Worm (Caenorhabditis elegans) whole organism, L3 larva: ENCODE data around the gene B0024.4.

Experiments
- R02D3.7 ChIP-seq: fragments of 150-350 bp; optimal IDR thresholded peaks from 2 replicates; lab custom pipeline; 2014; ENCODE audit warnings: missing biosample characterization, missing genetic modification characterization
- ZK546.5 ChIP-seq: sonication (generic microtip); optimal IDR thresholded peaks from 2 replicates; lab custom pipeline; 2017; ENCODE audit warnings: missing biosample characterization, missing genetic modification characterization
- aly-2 ChIP-seq: fragments of 150-350 bp; optimal IDR thresholded peaks from 2 replicates; lab custom pipeline; 2014; ENCODE audit warnings: missing biosample characterization, missing genetic modification characterization
- ama-1 ChIP-seq: fragments of 150-350 bp; optimal IDR thresholded peaks from 2 replicates; lab custom pipeline; 2018
- ceh-28 ChIP-seq: fragments of 150-350 bp; optimal IDR thresholded peaks from 2 replicates; lab custom pipeline; 2014; ENCODE audit warnings: missing biosample characterization, missing genetic modification reagents, missing genetic modification characterization
- ceh-82 ChIP-seq: fragments of 150-350 bp; optimal IDR thresholded peaks from 2 replicates; lab custom pipeline; 2014; ENCODE audit warnings: missing biosample characterization, missing genetic modification characterization
- ceh-9 ChIP-seq: sonication (generic microtip); optimal IDR thresholded peaks from 2 replicates; lab custom pipeline; 2018; ENCODE audit warnings: missing biosample characterization, missing genetic modification characterization
- egl-27 ChIP-seq: sonication (generic microtip); optimal IDR thresholded peaks from 4 replicates; lab custom pipeline; 2017; ENCODE audit warnings: missing biosample characterization, missing genetic modification reagents, missing genetic modification characterization
- egl-5 ChIP-seq: fragments of 150-350 bp; optimal IDR thresholded peaks from 2 replicates; lab custom pipeline; 2017; ENCODE audit warnings: missing biosample characterization, missing genetic modification reagents, missing genetic modification characterization, inconsistent platforms
- elt-2 ChIP-seq: sonication (generic microtip); optimal IDR thresholded peaks from 2 replicates; lab custom pipeline; 2016; ENCODE audit warnings: missing genetic modification reagents, mild to moderate bottlenecking, missing genetic modification characterization, missing compliant biosample characterization
- elt-3 ChIP-seq, 3 experiments: fragments of 150-350 bp in 1 of 3; sonication (generic microtip) in 2 of 3; optimal IDR thresholded peaks; 2 replicates in 2 of 3; 4 replicates in 1 of 3; lab custom pipeline; 2014 to 2017; ENCODE audit warnings: missing biosample characterization in 3 of 3, missing genetic modification characterization in 3 of 3
- eor-1 ChIP-seq, 2 experiments: fragments of 150-350 bp; optimal IDR thresholded peaks; 2 replicates each; lab custom pipeline; 2014 to 2018; ENCODE audit warnings: missing biosample characterization in 2 of 2, missing genetic modification characterization in 2 of 2
- fkh-2 ChIP-seq: fragments of 150-350 bp; optimal IDR thresholded peaks from 2 replicates; lab custom pipeline; 2014; ENCODE audit warnings: missing biosample characterization, missing genetic modification reagents, missing genetic modification characterization
- fos-1 ChIP-seq: fragments of 150-350 bp; optimal IDR thresholded peaks from 2 replicates; lab custom pipeline; 2014; ENCODE audit warnings: missing biosample characterization, missing genetic modification characterization
- hmg-11 ChIP-seq: sonication (generic microtip); optimal IDR thresholded peaks from 2 replicates; lab custom pipeline; 2016; ENCODE audit warnings: missing genetic modification characterization, missing compliant biosample characterization
- lin-15B ChIP-seq: fragments of 150-350 bp; optimal IDR thresholded peaks from 2 replicates; lab custom pipeline; 2014; ENCODE audit warnings: missing biosample characterization, missing genetic modification characterization
- lin-39 ChIP-seq: fragments of 150-350 bp; optimal IDR thresholded peaks from 2 replicates; lab custom pipeline; 2018; ENCODE audit warnings: missing biosample characterization, missing genetic modification reagents, missing genetic modification characterization
- lsy-12 ChIP-seq: sonication (generic microtip); optimal IDR thresholded peaks from 2 replicates; lab custom pipeline; 2016; ENCODE audit warnings: mild to moderate bottlenecking, missing genetic modification characterization, missing compliant biosample characterization
- mdl-1 ChIP-seq: fragments of 150-350 bp; optimal IDR thresholded peaks from 2 replicates; lab custom pipeline; 2014; ENCODE audit warnings: missing biosample characterization, missing genetic modification characterization
- mml-1 ChIP-seq: fragments of 150-350 bp; sonication (generic microtip); optimal IDR thresholded peaks from 3 replicates; lab custom pipeline; 2014; ENCODE audit warnings: missing biosample characterization, missing genetic modification characterization
- nhr-11 ChIP-seq: fragments of 150-350 bp; optimal IDR thresholded peaks from 2 replicates; lab custom pipeline; 2014; ENCODE audit warnings: missing biosample characterization, missing genetic modification characterization
- nhr-12 ChIP-seq: fragments of 150-350 bp; optimal IDR thresholded peaks from 2 replicates; lab custom pipeline; 2014; ENCODE audit warnings: missing biosample characterization, missing genetic modification characterization
- nhr-23 ChIP-seq: fragments of 150-350 bp; optimal IDR thresholded peaks from 2 replicates; lab custom pipeline; 2014; ENCODE audit warnings: missing biosample characterization, missing genetic modification reagents, missing genetic modification characterization
- nhr-237 ChIP-seq: fragments of 150-350 bp; optimal IDR thresholded peaks from 2 replicates; lab custom pipeline; 2014; ENCODE audit warnings: missing biosample characterization, missing genetic modification characterization
- nhr-25 ChIP-seq: sonication (generic microtip); optimal IDR thresholded peaks from 2 replicates; lab custom pipeline; 2017; ENCODE audit warnings: missing biosample characterization, missing genetic modification characterization
- nhr-28 ChIP-seq: fragments of 150-350 bp; optimal IDR thresholded peaks from 2 replicates; lab custom pipeline; 2014; ENCODE audit warnings: missing biosample characterization, missing genetic modification characterization
- nhr-43 ChIP-seq: sonication (generic microtip); optimal IDR thresholded peaks from 2 replicates; lab custom pipeline; 2016; ENCODE audit warnings: mild to moderate bottlenecking, missing genetic modification characterization, missing compliant biosample characterization; ENCODE audit not compliant: poor library complexity, severe bottlenecking
- nhr-76 ChIP-seq: fragments of 150-350 bp; sonication (generic microtip); optimal IDR thresholded peaks from 5 replicates; lab custom pipeline; 2014; ENCODE audit warnings: missing biosample characterization, missing genetic modification characterization
- pha-4 ChIP-seq: fragments of 150-350 bp; optimal IDR thresholded peaks from 2 replicates; lab custom pipeline; 2014; ENCODE audit warnings: missing biosample characterization, missing genetic modification reagents, missing genetic modification characterization
- pqm-1 ChIP-seq: fragments of 150-350 bp; optimal IDR thresholded peaks from 2 replicates; lab custom pipeline; 2017; ENCODE audit warnings: missing biosample characterization, missing genetic modification characterization, inconsistent platforms
- sea-2 ChIP-seq: fragments of 150-350 bp; sonication (generic microtip); optimal IDR thresholded peaks from 4 replicates; lab custom pipeline; 2014; ENCODE audit warnings: missing biosample characterization, missing genetic modification reagents, missing genetic modification characterization
- snpc-4 ChIP-seq: fragments of 150-350 bp; optimal IDR thresholded peaks from 2 replicates; lab custom pipeline; 2014; ENCODE audit warnings: missing biosample characterization, missing genetic modification characterization
- unc-62 ChIP-seq: fragments of 150-350 bp; sonication (generic microtip); optimal IDR thresholded peaks from 4 replicates; lab custom pipeline; 2014; ENCODE audit warnings: missing biosample characterization, missing genetic modification reagents, missing genetic modification characterization
- zag-1 ChIP-seq: fragments of 150-350 bp; optimal IDR thresholded peaks from 2 replicates; lab custom pipeline; 2014; ENCODE audit warnings: missing biosample characterization, missing genetic modification characterization
- ztf-11 ChIP-seq: fragments of 150-350 bp; optimal IDR thresholded peaks from 2 replicates; lab custom pipeline; 2014; ENCODE audit warnings: missing biosample characterization, missing genetic modification characterization
- ztf-4 ChIP-seq: fragments of 150-350 bp; optimal IDR thresholded peaks from 2 replicates; lab custom pipeline; 2014; ENCODE audit warnings: missing biosample characterization, missing genetic modification characterization

B0024.4 gene

DNA sequence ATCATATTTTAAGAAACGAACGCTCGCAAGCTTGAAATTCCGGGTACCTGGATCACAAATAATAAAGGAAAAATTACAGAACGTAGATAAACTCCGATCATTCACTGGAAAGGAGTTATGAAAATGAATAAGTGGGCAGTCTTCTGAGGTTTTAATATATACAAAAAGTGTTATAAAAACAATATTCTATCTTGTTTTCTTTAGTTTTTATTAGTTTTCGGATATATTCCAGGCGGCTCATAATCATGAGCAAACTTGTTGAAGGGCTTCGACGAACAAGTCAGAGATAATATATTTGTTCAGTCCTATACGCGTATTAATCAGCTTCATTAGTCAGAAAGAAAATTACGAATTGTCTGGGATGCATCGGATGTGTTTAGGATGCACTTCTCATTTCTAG lies 16.8 kb downstream of the B0024.4 start, which contains the start of gene gcy-6:
TSS of gene gcy-6 (minus strand) at position 101 of the 400 bp plus-strand sequence.
- TF ChIP-seq elt-3 (tag; optimal IDR thresholded peaks at IDR 0.05; lab: Kevin White, UChicago) (no peak), ztf-4 (tag; lab: Kevin White, UChicago) (no peak), pqm-1 (tag; lab: Kevin White, UChicago) (no peak), nhr-28 (tag; lab: Kevin White, UChicago) (no peak), egl-27 (tag; lab: Kevin White, UChicago) (no peak), lin-15B (tag; lab: Kevin White, UChicago) (no peak), nhr-11 (tag; lab: Kevin White, UChicago) (no peak), ceh-82 (no peak), ceh-28 (tag; lab: Kevin White, UChicago) (no peak), fos-1 (no peak), nhr-43 (tag; lab: Kevin White, UChicago) (no peak), ceh-9 (tag; lab: Kevin White, UChicago) (no peak), ama-1 (lab: Kevin White, UChicago) (no peak), sea-2 (no peak), R02D3.7 (tag; lab: Kevin White, UChicago) (no peak), ztf-11 (tag; lab: Kevin White, UChicago) (no peak), elt-2 (tag; lab: Kevin White, UChicago) (no peak), pha-4 (tag; lab: Kevin White, UChicago) (no peak), unc-62 (GFP tag; lab: Kevin White, UChicago) (no peak)

DNA sequence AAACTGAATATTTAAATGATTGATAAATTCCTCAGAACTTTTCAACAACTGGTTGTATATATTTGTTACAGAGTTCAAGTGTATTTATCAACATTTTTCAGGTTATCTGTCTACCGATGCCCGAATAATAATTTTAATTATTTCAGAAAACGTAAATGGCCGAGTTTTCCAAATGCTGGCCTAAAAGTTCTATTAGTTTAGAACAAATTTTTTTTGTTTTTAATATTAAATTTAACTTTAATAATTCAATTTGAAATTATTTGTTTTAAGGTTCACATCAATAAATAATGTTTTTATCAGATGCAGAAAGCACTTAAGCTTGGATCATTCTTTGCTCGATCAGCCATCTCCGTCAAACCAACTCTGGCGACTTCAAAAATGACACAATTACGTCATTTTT lies 17.2 kb downstream of the B0024.4 start, which contains the start of gene trx-2:
TSS of gene trx-2 (plus strand) at position 301 of the 400 bp plus-strand sequence.
- no peak for TF ChIP-seq ceh-28 (tag; lab: Kevin White, UChicago)
- TF ChIP-seq sea-2, result no peak
- TF ChIP-seq eor-1 (tag; optimal IDR thresholded peaks at IDR 0.05; lab: Kevin White, UChicago), result no peak
- TF ChIP-seq elt-2 (tag; lab: Kevin White, UChicago), result no peak
- no peak for TF ChIP-seq mdl-1 (tag; lab: Kevin White, UChicago)
- no peak for TF ChIP-seq zag-1

- TF ChIP-seq elt-2 (tag; lab: Kevin White, UChicago) (no peak), ceh-9 (tag; lab: Kevin White, UChicago) (no peak), egl-5 (tag; lab: Kevin White, UChicago) (no peak), nhr-76 (no peak), nhr-237 (tag; lab: Kevin White, UChicago) (no peak), nhr-23 (tag; lab: Kevin White, UChicago) (no peak), snpc-4 (no peak), mml-1 (tag; lab: Kevin White, UChicago) (no peak), egl-27 (tag; lab: Kevin White, UChicago) (no peak), R02D3.7 (tag; lab: Kevin White, UChicago) (no peak), aly-2 (tag; lab: Kevin White, UChicago) (no peak), ZK546.5 (tag; lab: Kevin White, UChicago) (no peak)
- TF ChIP-seq, all 47 proteins: peak for 0
These were observed 20.1 kb downstream of the B0024.4 start, which contains the start of gene asps-1 for ce11 chrV:10317294-10317693. Gene asps-1, minus strand, starts transcription at chrV:10317394.

ce11 chrV:10319434-10319833 lies 22.2 kb downstream of the B0024.4 start, which contains the start of gene B0024.11:
Gene B0024.11, minus strand, starts transcription at chrV:10319534.
- TF ChIP-seq nhr-25 (tag; lab: Kevin White, UChicago) (no peak), aly-2 (tag; lab: Kevin White, UChicago) (no peak), hmg-11 (tag; lab: Kevin White, UChicago) (no peak), lin-39 (tag; lab: Kevin White, UChicago) (no peak), fkh-2 (tag; lab: Kevin White, UChicago) (no peak), ztf-11 (tag; lab: Kevin White, UChicago) (no peak), ceh-9 (tag; lab: Kevin White, UChicago) (no peak), pha-4 (tag; lab: Kevin White, UChicago) (no peak), R02D3.7 (tag; lab: Kevin White, UChicago) (no peak), ceh-82 (no peak), nhr-12 (tag; lab: Kevin White, UChicago) (no peak), egl-27 (tag; lab: Kevin White, UChicago) (no peak), nhr-11 (tag; lab: Kevin White, UChicago) (no peak), lsy-12 (tag; lab: Kevin White, UChicago) (no peak), ama-1 (lab: Kevin White, UChicago) (no peak), nhr-28 (tag; lab: Kevin White, UChicago) (no peak), elt-3 (tag; optimal IDR thresholded peaks at IDR 0.05; lab: Kevin White, UChicago) (no peak), elt-2 (tag; lab: Kevin White, UChicago) (no peak)
- TF ChIP-seq, all 47 proteins: peak for 0
